Worm (Caenorhabditis elegans) whole organism, L3 larva: ENCODE data around the gene C35D10.10.

Experiments
- R02D3.7 ChIP-seq: fragments of 150-350 bp; optimal IDR thresholded peaks from 2 replicates; lab custom pipeline; 2014; ENCODE audit warnings: missing biosample characterization, missing genetic modification characterization
- ZK546.5 ChIP-seq: sonication (generic microtip); optimal IDR thresholded peaks from 2 replicates; lab custom pipeline; 2017; ENCODE audit warnings: missing biosample characterization, missing genetic modification characterization
- ama-1 ChIP-seq: fragments of 150-350 bp; optimal IDR thresholded peaks from 2 replicates; lab custom pipeline; 2018
- ceh-16 ChIP-seq: sonication (generic microtip); optimal IDR thresholded peaks from 2 replicates; lab custom pipeline; 2017; ENCODE audit warnings: missing biosample characterization, missing genetic modification characterization
- ceh-82 ChIP-seq: fragments of 150-350 bp; optimal IDR thresholded peaks from 2 replicates; lab custom pipeline; 2014; ENCODE audit warnings: missing biosample characterization, missing genetic modification characterization
- daf-12 ChIP-seq: fragments of 150-350 bp; optimal IDR thresholded peaks from 2 replicates; lab custom pipeline; 2014; ENCODE audit warnings: missing biosample characterization, missing genetic modification reagents, missing genetic modification characterization
- egl-5 ChIP-seq: fragments of 150-350 bp; optimal IDR thresholded peaks from 2 replicates; lab custom pipeline; 2017; ENCODE audit warnings: missing biosample characterization, missing genetic modification reagents, missing genetic modification characterization, inconsistent platforms
- elt-1 ChIP-seq: fragments of 150-350 bp; optimal IDR thresholded peaks from 2 replicates; lab custom pipeline; 2014; ENCODE audit warnings: missing biosample characterization, missing genetic modification characterization
- elt-3 ChIP-seq, 3 experiments: fragments of 150-350 bp in 1 of 3; sonication (generic microtip) in 2 of 3; optimal IDR thresholded peaks; 2 replicates in 2 of 3; 4 replicates in 1 of 3; lab custom pipeline; 2014 to 2017; ENCODE audit warnings: missing biosample characterization in 3 of 3, missing genetic modification characterization in 3 of 3
- eor-1 ChIP-seq, 2 experiments: fragments of 150-350 bp; optimal IDR thresholded peaks; 2 replicates each; lab custom pipeline; 2014 to 2018; ENCODE audit warnings: missing biosample characterization in 2 of 2, missing genetic modification characterization in 2 of 2
- fkh-10 ChIP-seq: sonication (generic microtip); optimal IDR thresholded peaks from 2 replicates; lab custom pipeline; 2017; ENCODE audit warnings: missing biosample characterization, missing genetic modification reagents, missing genetic modification characterization
- fos-1 ChIP-seq: fragments of 150-350 bp; optimal IDR thresholded peaks from 2 replicates; lab custom pipeline; 2014; ENCODE audit warnings: missing biosample characterization, missing genetic modification characterization
- hmg-11 ChIP-seq: sonication (generic microtip); optimal IDR thresholded peaks from 2 replicates; lab custom pipeline; 2016; ENCODE audit warnings: missing genetic modification characterization, missing compliant biosample characterization
- jun-1 ChIP-seq: fragments of 150-350 bp; optimal IDR thresholded peaks from 2 replicates; lab custom pipeline; 2014; ENCODE audit warnings: missing biosample characterization, missing genetic modification reagents, missing genetic modification characterization
- lin-39 ChIP-seq: fragments of 150-350 bp; optimal IDR thresholded peaks from 2 replicates; lab custom pipeline; 2018; ENCODE audit warnings: missing biosample characterization, missing genetic modification reagents, missing genetic modification characterization
- lsy-12 ChIP-seq: sonication (generic microtip); optimal IDR thresholded peaks from 2 replicates; lab custom pipeline; 2016; ENCODE audit warnings: mild to moderate bottlenecking, missing genetic modification characterization, missing compliant biosample characterization
- mml-1 ChIP-seq: fragments of 150-350 bp; sonication (generic microtip); optimal IDR thresholded peaks from 3 replicates; lab custom pipeline; 2014; ENCODE audit warnings: missing biosample characterization, missing genetic modification characterization
- nfya-1 ChIP-seq: sonication (generic microtip); optimal IDR thresholded peaks from 2 replicates; lab custom pipeline; 2017; ENCODE audit warnings: missing genetic modification characterization, mild to moderate bottlenecking, missing compliant biosample characterization, antibody characterized with exemption, moderate library complexity; ENCODE audit not compliant: insufficient read depth
- nhr-11 ChIP-seq: fragments of 150-350 bp; optimal IDR thresholded peaks from 2 replicates; lab custom pipeline; 2014; ENCODE audit warnings: missing biosample characterization, missing genetic modification characterization
- nhr-12 ChIP-seq: fragments of 150-350 bp; optimal IDR thresholded peaks from 2 replicates; lab custom pipeline; 2014; ENCODE audit warnings: missing biosample characterization, missing genetic modification characterization
- nhr-237 ChIP-seq: fragments of 150-350 bp; optimal IDR thresholded peaks from 2 replicates; lab custom pipeline; 2014; ENCODE audit warnings: missing biosample characterization, missing genetic modification characterization
- nhr-25 ChIP-seq: sonication (generic microtip); optimal IDR thresholded peaks from 2 replicates; lab custom pipeline; 2017; ENCODE audit warnings: missing biosample characterization, missing genetic modification characterization
- nhr-28 ChIP-seq: fragments of 150-350 bp; optimal IDR thresholded peaks from 2 replicates; lab custom pipeline; 2014; ENCODE audit warnings: missing biosample characterization, missing genetic modification characterization
- nhr-43 ChIP-seq: sonication (generic microtip); optimal IDR thresholded peaks from 2 replicates; lab custom pipeline; 2016; ENCODE audit warnings: mild to moderate bottlenecking, missing genetic modification characterization, missing compliant biosample characterization; ENCODE audit not compliant: poor library complexity, severe bottlenecking
- nhr-67 ChIP-seq: fragments of 150-350 bp; optimal IDR thresholded peaks from 2 replicates; lab custom pipeline; 2014; ENCODE audit warnings: missing biosample characterization, missing genetic modification characterization
- nhr-76 ChIP-seq: fragments of 150-350 bp; sonication (generic microtip); optimal IDR thresholded peaks from 5 replicates; lab custom pipeline; 2014; ENCODE audit warnings: missing biosample characterization, missing genetic modification characterization
- nhr-77 ChIP-seq: fragments of 150-350 bp; optimal IDR thresholded peaks from 2 replicates; lab custom pipeline; 2014; ENCODE audit warnings: missing biosample characterization, missing genetic modification characterization
- pha-4 ChIP-seq: fragments of 150-350 bp; optimal IDR thresholded peaks from 2 replicates; lab custom pipeline; 2014; ENCODE audit warnings: missing biosample characterization, missing genetic modification reagents, missing genetic modification characterization
- pqm-1 ChIP-seq: fragments of 150-350 bp; optimal IDR thresholded peaks from 2 replicates; lab custom pipeline; 2017; ENCODE audit warnings: missing biosample characterization, missing genetic modification characterization, inconsistent platforms
- sea-2 ChIP-seq: fragments of 150-350 bp; sonication (generic microtip); optimal IDR thresholded peaks from 4 replicates; lab custom pipeline; 2014; ENCODE audit warnings: missing biosample characterization, missing genetic modification reagents, missing genetic modification characterization
- skn-1 ChIP-seq: fragments of 150-350 bp; optimal IDR thresholded peaks from 2 replicates; lab custom pipeline; 2014; ENCODE audit warnings: missing biosample characterization, missing genetic modification characterization
- snpc-4 ChIP-seq: fragments of 150-350 bp; optimal IDR thresholded peaks from 2 replicates; lab custom pipeline; 2014; ENCODE audit warnings: missing biosample characterization, missing genetic modification characterization
- tbx-2 ChIP-seq: sonication (generic microtip); optimal IDR thresholded peaks from 2 replicates; lab custom pipeline; 2016; ENCODE audit warnings: mild to moderate bottlenecking, missing genetic modification characterization, missing compliant biosample characterization
- unc-39 ChIP-seq: sonication (generic microtip); optimal IDR thresholded peaks from 4 replicates; lab custom pipeline; 2017; ENCODE audit warnings: missing biosample characterization, missing genetic modification characterization
- zag-1 ChIP-seq: fragments of 150-350 bp; optimal IDR thresholded peaks from 2 replicates; lab custom pipeline; 2014; ENCODE audit warnings: missing biosample characterization, missing genetic modification characterization
- ztf-11 ChIP-seq: fragments of 150-350 bp; optimal IDR thresholded peaks from 2 replicates; lab custom pipeline; 2014; ENCODE audit warnings: missing biosample characterization, missing genetic modification characterization
- ztf-4 ChIP-seq: fragments of 150-350 bp; optimal IDR thresholded peaks from 2 replicates; lab custom pipeline; 2014; ENCODE audit warnings: missing biosample characterization, missing genetic modification characterization

Gene C35D10.10

ce11 chrIII:4866762-4867161 lies 5.2 kb upstream of the C35D10.10 start, which contains the start of gene C35D10.17:
C35D10.17 (plus strand) TSS chrIII:4867062.
- TF ChIP-seq nhr-25 (tag; lab: Kevin White, UChicago), result no peak
- TF ChIP-seq nfya-1 (tag; lab: Kevin White, UChicago), result no peak
- no peak for TF ChIP-seq eor-1 (tag; optimal IDR thresholded peaks at IDR 0.05; lab: Kevin White, UChicago)
- no peak for TF ChIP-seq nhr-237 (tag; lab: Kevin White, UChicago)
- no peak for TF ChIP-seq skn-1 (tag; lab: Kevin White, UChicago)
- no peak for TF ChIP-seq zag-1 (tag; lab: Kevin White, UChicago)
- TF ChIP-seq nhr-77 (tag; lab: Kevin White, UChicago), result no peak
- TF ChIP-seq R02D3.7, result no peak
- TF ChIP-seq ceh-16 (tag; lab: Kevin White, UChicago), result no peak
- no peak for TF ChIP-seq sea-2 (GFP tag; lab: Kevin White, UChicago)
- no peak for TF ChIP-seq ztf-4 (tag; lab: Kevin White, UChicago)
- TF ChIP-seq pqm-1, result no peak
- TF ChIP-seq daf-12 (tag; lab: Kevin White, UChicago), result no peak
- no peak for TF ChIP-seq lsy-12 (tag; lab: Kevin White, UChicago)

ce11 chrIII:4863127-4863526 lies 1.5 kb upstream of the C35D10.10 start, which contains the start of gene coq-8:
coq-8 (plus strand) TSS chrIII:4863427.
- TF ChIP-seq zag-1 (tag; lab: Kevin White, UChicago), result no peak
- TF ChIP-seq nhr-67 (tag; lab: Kevin White, UChicago), result no peak
- no peak for TF ChIP-seq eor-1 (tag; optimal IDR thresholded peaks at IDR 0.05; lab: Kevin White, UChicago)
- no peak for TF ChIP-seq elt-3 (tag; optimal IDR thresholded peaks at IDR 0.05; lab: Kevin White, UChicago)
- no peak for TF ChIP-seq ztf-11 (tag; lab: Kevin White, UChicago)
- TF ChIP-seq ama-1 (lab: Kevin White, UChicago), result no peak
- no peak for TF ChIP-seq pha-4 (tag; lab: Kevin White, UChicago)
- no peak for TF ChIP-seq mml-1
- TF ChIP-seq ceh-16 (tag; lab: Kevin White, UChicago), result no peak
- no peak for TF ChIP-seq ztf-4 (tag; lab: Kevin White, UChicago)
- TF ChIP-seq jun-1 (tag; lab: Kevin White, UChicago), result no peak
- no peak for TF ChIP-seq nhr-43 (tag; lab: Kevin White, UChicago)
- TF ChIP-seq ZK546.5 (tag; lab: Kevin White, UChicago), result no peak
- TF ChIP-seq nfya-1 (tag; lab: Kevin White, UChicago), result no peak
- no peak for TF ChIP-seq R02D3.7
- TF ChIP-seq fkh-10 (GFP tag; lab: Kevin White, UChicago), result no peak

- TF ChIP-seq tbx-2 (tag; lab: Kevin White, UChicago) (no peak), nhr-28 (no peak), fos-1 (tag; lab: Kevin White, UChicago) (no peak), snpc-4 (tag; lab: Kevin White, UChicago) (no peak), egl-5 (tag; lab: Kevin White, UChicago) (no peak), elt-3 (tag; optimal IDR thresholded peaks at IDR 0.05; lab: Kevin White, UChicago) (no peak), mml-1 (no peak), fkh-10 (GFP tag; lab: Kevin White, UChicago) (no peak), elt-1 (tag; lab: Kevin White, UChicago) (no peak), lin-39 (tag; lab: Kevin White, UChicago) (no peak), nfya-1 (tag; lab: Kevin White, UChicago) (no peak), nhr-12 (tag; lab: Kevin White, UChicago) (no peak), nhr-76 (tag; lab: Kevin White, UChicago) (no peak), skn-1 (tag; lab: Kevin White, UChicago) (no peak)
These were observed 2.6 kb downstream of the C35D10.10 start, which contains the start of gene C35D10.6 for ce11 chrIII:4859039-4859438. C35D10.6 (plus strand) TSS chrIII:4859339.

- TF ChIP-seq nhr-11 (tag; lab: Kevin White, UChicago) (no peak), sea-2 (GFP tag; lab: Kevin White, UChicago) (no peak), unc-39 (no peak), tbx-2 (tag; lab: Kevin White, UChicago) (no peak), mml-1 (no peak), ama-1 (lab: Kevin White, UChicago) (no peak), ceh-82 (tag; lab: Kevin White, UChicago) (no peak), hmg-11 (tag; lab: Kevin White, UChicago) (no peak), zag-1 (tag; lab: Kevin White, UChicago) (no peak)
These were observed 4.6 kb downstream of the C35D10.10 start for ce11 chrIII:4856992-4857391.
